Fruit fly (Drosophila melanogaster) whole organism, embryonic: ENCODE measurements around the gene CG7275.

Experiments used
- ATbp ChIP-seq: fragments of 200-800 bp; sonication (Bioruptor generic); optimal IDR thresholded peaks from 2 replicates; lab custom pipeline; 2017; ENCODE audit warnings: missing biosample characterization, mild to moderate bottlenecking, missing genetic modification characterization, missing genetic modification reagents
- Atf6 ChIP-seq: fragments of 200-800 bp; sonication (Bioruptor generic); IDR thresholded peaks from 2 replicates; pipeline ENCODE4 v1.3.6; 2022; ENCODE audit warnings: missing biosample characterization, missing genetic modification characterization
- BtbVII ChIP-seq: fragments of 200-800 bp; sonication (Bioruptor generic); optimal IDR thresholded peaks from 3 replicates; lab custom pipeline; 2017; ENCODE audit warnings: missing biosample characterization, mild to moderate bottlenecking, missing genetic modification characterization
- CG10209 ChIP-seq: fragments of 200-800 bp; sonication (Bioruptor generic); optimal IDR thresholded peaks from 3 replicates; lab custom pipeline; 2017; ENCODE audit warnings: missing biosample characterization, mild to moderate bottlenecking, missing genetic modification characterization, missing genetic modification reagents
- CG11398 ChIP-seq: fragments of 200-800 bp; sonication (Bioruptor generic); optimal IDR thresholded peaks from 2 replicates; lab custom pipeline; 2016; ENCODE audit warnings: missing biosample characterization, missing genetic modification characterization
- CG11696 ChIP-seq: fragments of 200-800 bp; sonication (Bioruptor generic); IDR thresholded peaks from 2 replicates; pipeline ENCODE4 v1.3.6; 2022; ENCODE audit warnings: missing biosample characterization, missing genetic modification characterization
- CG12769 ChIP-seq: fragments of 200-800 bp; sonication (Bioruptor generic); optimal IDR thresholded peaks from 2 replicates; lab custom pipeline; 2019; ENCODE audit warnings: missing biosample characterization, mild to moderate bottlenecking, missing genetic modification characterization, moderate library complexity
- CG13287 ChIP-seq: fragments of 200-800 bp; sonication (Bioruptor generic); IDR thresholded peaks from 2 replicates; pipeline ENCODE4 v1.3.6; 2022; ENCODE audit warnings: missing biosample characterization, missing genetic modification characterization; ENCODE audit not compliant: partially characterized antibody
- CG13775 ChIP-seq: fragments of 200-800 bp; sonication (Bioruptor generic); optimal IDR thresholded peaks from 3 replicates; lab custom pipeline; 2017; ENCODE audit warnings: missing biosample characterization, mild to moderate bottlenecking, missing genetic modification characterization
- CG14050 ChIP-seq: fragments of 200-800 bp; sonication (Bioruptor generic); IDR thresholded peaks from 3 replicates; pipeline ENCODE4 v1.3.6; 2022; ENCODE audit warnings: missing biosample characterization, missing genetic modification characterization
- CG14667 ChIP-seq: fragments of 200-800 bp; sonication (Bioruptor generic); IDR thresholded peaks from 2 replicates; pipeline ENCODE4 v1.3.6; 2022; ENCODE audit warnings: missing biosample characterization, missing genetic modification characterization
- CG15011 ChIP-seq: fragments of 200-800 bp; sonication (Bioruptor generic); optimal IDR thresholded peaks from 3 replicates; lab custom pipeline; 2018; ENCODE audit warnings: missing biosample characterization, mild to moderate bottlenecking, missing genetic modification characterization
- CG15514 ChIP-seq: fragments of 200-800 bp; sonication (Bioruptor generic); optimal IDR thresholded peaks from 3 replicates; lab custom pipeline; 2017; ENCODE audit warnings: missing biosample characterization, missing genetic modification characterization, mild to moderate bottlenecking, moderate library complexity, missing genetic modification reagents
- CG17361 ChIP-seq: fragments of 200-800 bp; sonication (Bioruptor generic); IDR thresholded peaks from 3 replicates; pipeline ENCODE4 v1.3.6; 2022; ENCODE audit warnings: missing biosample characterization, missing genetic modification characterization
- CG17568 ChIP-seq: fragments of 200-800 bp; sonication (Bioruptor generic); optimal IDR thresholded peaks from 2 replicates; lab custom pipeline; 2018; ENCODE audit warnings: missing biosample characterization, mild to moderate bottlenecking, missing genetic modification characterization, moderate library complexity
- CG18011 ChIP-seq: fragments of 200-800 bp; sonication (Bioruptor generic); optimal IDR thresholded peaks from 2 replicates; lab custom pipeline; 2017; ENCODE audit warnings: missing biosample characterization, missing genetic modification characterization, mild to moderate bottlenecking, moderate library complexity, missing genotype
- CG18619 ChIP-seq: fragments of 200-800 bp; sonication (Bioruptor generic); optimal IDR thresholded peaks from 3 replicates; lab custom pipeline; 2017; ENCODE audit warnings: missing biosample characterization, mild to moderate bottlenecking, missing genetic modification characterization
- CG32767 ChIP-seq: fragments of 200-800 bp; sonication (Bioruptor generic); IDR thresholded peaks from 2 replicates; pipeline ENCODE4 v1.3.6; 2022; ENCODE audit warnings: missing biosample characterization, missing genetic modification characterization
- CG34422 ChIP-seq: fragments of 200-800 bp; sonication (Bioruptor generic); IDR thresholded peaks from 3 replicates; pipeline ENCODE4 v1.3.6; 2022; ENCODE audit warnings: missing biosample characterization, missing genetic modification characterization
- CG4328 ChIP-seq: fragments of 200-800 bp; sonication (Bioruptor generic); optimal IDR thresholded peaks from 3 replicates; lab custom pipeline; 2017; ENCODE audit warnings: missing biosample characterization, missing genetic modification reagents, missing genetic modification characterization
- CG4404 ChIP-seq: fragments of 200-800 bp; sonication (Bioruptor generic); IDR thresholded peaks from 2 replicates; pipeline ENCODE4 v1.3.6; 2022; ENCODE audit warnings: missing biosample characterization, missing genetic modification characterization
- CG4820 ChIP-seq: fragments of 200-800 bp; sonication (Bioruptor generic); optimal IDR thresholded peaks from 3 replicates; lab custom pipeline; 2016; ENCODE audit warnings: missing biosample characterization, missing genetic modification characterization
- CG7745 ChIP-seq: fragments of 200-800 bp; sonication (Bioruptor generic); optimal IDR thresholded peaks from 2 replicates; lab custom pipeline; 2018; ENCODE audit warnings: missing biosample characterization, mild to moderate bottlenecking, missing genetic modification characterization, moderate library complexity
- CG7963 ChIP-seq: fragments of 200-800 bp; sonication (Bioruptor generic); IDR thresholded peaks from 3 replicates; pipeline ENCODE4 v1.3.6; 2022; ENCODE audit warnings: missing biosample characterization, missing genetic modification characterization; ENCODE audit not compliant: partially characterized antibody
- CG8388 ChIP-seq: fragments of 200-800 bp; sonication (Bioruptor generic); optimal IDR thresholded peaks from 2 replicates; lab custom pipeline; 2019; ENCODE audit warnings: missing biosample characterization, mild to moderate bottlenecking, missing genetic modification characterization, moderate library complexity
- CrebB ChIP-seq: fragments of 200-800 bp; sonication (Bioruptor generic); optimal IDR thresholded peaks from 3 replicates; lab custom pipeline; 2018; ENCODE audit warnings: missing biosample characterization, mild to moderate bottlenecking, missing genetic modification characterization
- Doc2 ChIP-seq: fragments of 200-800 bp; sonication (Bioruptor generic); IDR thresholded peaks from 2 replicates; pipeline ENCODE4 v1.3.6; 2022; ENCODE audit warnings: missing biosample characterization, missing genetic modification characterization
- Ets65A ChIP-seq: fragments of 200-800 bp; sonication (Bioruptor generic); peaks from one replicate; lab custom pipeline; 2016; ENCODE audit warnings: missing biosample characterization, missing genetic modification characterization
- Fer3 ChIP-seq: fragments of 200-800 bp; sonication (Bioruptor generic); optimal IDR thresholded peaks from 2 replicates; lab custom pipeline; 2018; ENCODE audit warnings: missing biosample characterization, mild to moderate bottlenecking, missing genetic modification characterization, moderate library complexity
- H2.0 ChIP-seq: fragments of 200-800 bp; sonication (Bioruptor generic); IDR thresholded peaks from 2 replicates; pipeline ENCODE4 v1.3.6; 2022; ENCODE audit warnings: missing biosample characterization, missing genetic modification characterization
- Hr51 ChIP-seq, 2 experiments: fragments of 200-800 bp; sonication (Bioruptor generic); optimal IDR thresholded peaks; 2 replicates in 1 of 2; 3 replicates in 1 of 2; lab custom pipeline; 2016 to 2018; ENCODE audit warnings: missing biosample characterization in 2 of 2, missing genetic modification characterization in 2 of 2, mild to moderate bottlenecking in 1 of 2, moderate library complexity in 1 of 2
- Mad ChIP-seq: fragments of 200-800 bp; sonication (Bioruptor generic); optimal IDR thresholded peaks from 2 replicates; lab custom pipeline; 2016; ENCODE audit warnings: missing biosample characterization, missing genetic modification characterization
- Med ChIP-seq: fragments of 200-800 bp; sonication (Bioruptor generic); peaks from one replicate; lab custom pipeline; 2016; ENCODE audit warnings: missing biosample characterization, missing genetic modification characterization, mild to moderate bottlenecking, inconsistent platforms, moderate library complexity
- Pdp1 ChIP-seq, 2 experiments: fragments of 200-800 bp; sonication (Bioruptor generic); optimal IDR thresholded peaks; 3 replicates each; lab custom pipeline; 2016; ENCODE audit warnings: missing biosample characterization in 2 of 2, missing genetic modification characterization in 2 of 2, mild to moderate bottlenecking in 1 of 2, moderate library complexity in 1 of 2
- Six4 ChIP-seq: fragments of 200-800 bp; sonication (Bioruptor generic); optimal IDR thresholded peaks from 2 replicates; lab custom pipeline; 2016; ENCODE audit warnings: missing biosample characterization, missing genetic modification characterization
- Vsx1 ChIP-seq: fragments of 200-800 bp; sonication (Bioruptor generic); optimal IDR thresholded peaks from 2 replicates; lab custom pipeline; 2017; ENCODE audit warnings: missing biosample characterization, mild to moderate bottlenecking, missing genetic modification characterization, missing genetic modification reagents
- Xrp1 ChIP-seq: fragments of 200-800 bp; sonication (Bioruptor generic); IDR thresholded peaks from 2 replicates; pipeline ENCODE4 v1.3.6; 2022; ENCODE audit warnings: missing biosample characterization, missing genetic modification characterization
- bab2 ChIP-seq: fragments of 200-800 bp; sonication (Bioruptor generic); optimal IDR thresholded peaks from 2 replicates; lab custom pipeline; 2016; ENCODE audit warnings: missing biosample characterization, missing genetic modification characterization
- corto ChIP-seq: fragments of 200-800 bp; sonication (Bioruptor generic); optimal IDR thresholded peaks from 2 replicates; lab custom pipeline; 2016; ENCODE audit warnings: missing biosample characterization, mild to moderate bottlenecking, missing genetic modification characterization, moderate library complexity
- dmrt99B ChIP-seq: fragments of 200-800 bp; sonication (Bioruptor generic); optimal IDR thresholded peaks from 2 replicates; lab custom pipeline; 2018; ENCODE audit warnings: missing biosample characterization, mild to moderate bottlenecking, missing genetic modification characterization, moderate library complexity
- exex ChIP-seq: fragments of 200-800 bp; sonication (Bioruptor generic); optimal IDR thresholded peaks from 4 replicates; lab custom pipeline; 2018; ENCODE audit warnings: missing biosample characterization, mild to moderate bottlenecking, missing genetic modification characterization, moderate library complexity
- gro ChIP-seq: fragments of 200-800 bp; sonication (Bioruptor generic); optimal IDR thresholded peaks from 2 replicates; lab custom pipeline; 2016; ENCODE audit warnings: missing biosample characterization, missing genetic modification characterization
- h ChIP-seq: fragments of >200 bp; optimal IDR thresholded peaks from 2 replicates; lab custom pipeline; 2017
- insv ChIP-seq, 2 experiments: fragments of 200-800 bp; sonication (Bioruptor generic); optimal IDR thresholded peaks; 3 replicates each; lab custom pipeline; 2016 to 2018; ENCODE audit warnings: missing biosample characterization in 2 of 2, missing genetic modification characterization in 2 of 2
- kni ChIP-seq: fragments of 200-800 bp; sonication (Bioruptor generic); optimal IDR thresholded peaks from 3 replicates; lab custom pipeline; 2017; ENCODE audit warnings: mild to moderate bottlenecking, missing biosample characterization, missing genetic modification reagents, missing genetic modification characterization
- nau ChIP-seq: fragments of 200-800 bp; sonication (Bioruptor generic); optimal IDR thresholded peaks from 3 replicates; lab custom pipeline; 2017; ENCODE audit warnings: missing biosample characterization, mild to moderate bottlenecking, missing genetic modification characterization, missing genetic modification reagents
- org-1 ChIP-seq: fragments of 200-800 bp; sonication (Bioruptor generic); optimal IDR thresholded peaks from 2 replicates; lab custom pipeline; 2017; ENCODE audit warnings: missing biosample characterization, missing genetic modification characterization
- row ChIP-seq: fragments of 200-800 bp; sonication (Bioruptor generic); IDR thresholded peaks from 3 replicates; pipeline ENCODE4 v1.3.6; 2022; ENCODE audit warnings: missing biosample characterization, missing genetic modification characterization
- sens ChIP-seq: fragments of 200-800 bp; sonication (Bioruptor generic); peaks from one replicate; lab custom pipeline; 2016; ENCODE audit warnings: missing biosample characterization, missing genetic modification characterization
- unpg ChIP-seq: fragments of 200-800 bp; sonication (Bioruptor generic); optimal IDR thresholded peaks from 3 replicates; lab custom pipeline; 2018; ENCODE audit warnings: missing biosample characterization, mild to moderate bottlenecking, missing genetic modification characterization, moderate library complexity
- vfl ChIP-seq: fragments of 200-800 bp; sonication (Bioruptor generic); optimal IDR thresholded peaks from 2 replicates; lab custom pipeline; 2016; ENCODE audit warnings: missing biosample characterization, missing genetic modification characterization

The CG7275 gene

DNA sequence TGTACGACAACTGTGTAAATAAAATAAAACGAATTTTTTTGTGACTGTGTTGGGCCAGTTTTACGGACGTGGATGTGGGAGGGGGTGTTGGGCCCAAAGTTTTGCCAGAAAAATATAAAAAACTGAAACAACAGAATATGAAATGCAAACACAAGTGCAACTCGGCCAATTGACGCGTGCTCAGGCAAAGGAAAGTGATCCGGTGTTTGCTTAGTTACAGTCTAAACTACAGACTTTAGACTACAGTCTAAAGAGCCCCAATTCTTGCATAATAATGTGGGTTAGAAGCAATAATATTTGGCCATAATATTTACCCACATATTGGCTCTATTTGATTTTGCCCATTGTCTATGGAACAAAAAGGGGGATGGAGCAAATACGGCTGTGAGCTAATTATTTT, 50.1 kb downstream of the CG7275 start (continued):
- TF ChIP-seq sens (GFP tag; lab: Kevin White, UChicago) (peak; percentile 74), exex (tag; lab: Kevin White, UChicago) (peak; percentile 7), CG7745 (tag; lab: Kevin White, UChicago) (no peak), Mad (GFP tag; lab: Kevin White, UChicago) (no peak), CG34422 (no peak), Med (GFP tag; lab: Kevin White, UChicago) (peak; percentile 72), insv (GFP tag; optimal IDR thresholded peaks at IDR 0.05; lab: Kevin White, UChicago) (no peak), bab2 (GFP tag; lab: Kevin White, UChicago) (peak; percentile 32), org-1 (GFP tag; lab: Kevin White, UChicago) (peak; percentile 37), CG17568 (peak; percentile 54), CG11696 (GFP tag; lab: Robert Waterston, UW) (0 out of 2 replicates have a peak, but pooled peaks have one; percentile 13), unpg (peak; percentile 7), CrebB (tag; lab: Kevin White, UChicago) (peak; percentile 53), CG4328 (GFP tag; lab: Kevin White, UChicago) (peak; percentile 42), CG7963 (GFP tag; lab: Robert Waterston, UW) (no peak), Ets65A (GFP tag; lab: Kevin White, UChicago) (no peak), CG12769 (tag; lab: Kevin White, UChicago) (peak; percentile 57), gro (GFP tag; lab: Kevin White, UChicago) (peak; percentile 38), CG11398 (GFP tag; lab: Kevin White, UChicago) (no peak), Pdp1 (GFP tag; optimal IDR thresholded peaks at IDR 0.05; lab: Kevin White, UChicago) (peak in 1 of 2 experiments; percentile 34), CG13775 (no peak), CG4820 (no peak), CG15011 (GFP tag; lab: Kevin White, UChicago) (peak; percentile 35), Doc2 (GFP tag; lab: Robert Waterston, UW) (no peak), Six4 (GFP tag; lab: Kevin White, UChicago) (no peak), CG14050 (no peak), CG4404 (GFP tag; lab: Robert Waterston, UW) (no peak), Xrp1 (GFP tag; lab: Robert Waterston, UW) (no peak), H2.0 (GFP tag; lab: Robert Waterston, UW) (no peak), dmrt99B (tag; lab: Kevin White, UChicago) (no peak), ATbp (GFP tag; lab: Kevin White, UChicago) (peak; percentile 59), CG13287 (no peak), nau (GFP tag; lab: Kevin White, UChicago) (peak; percentile 54), h (lab: Kevin White, UChicago) (no peak), CG14667 (GFP tag; lab: Robert Waterston, UW) (no peak), CG17361 (0 out of 3 replicates have a peak, but pooled peaks have one; percentile 17), Hr51 (GFP tag; optimal IDR thresholded peaks at IDR 0.05; lab: Kevin White, UChicago) (no peak), corto (GFP tag; lab: Kevin White, UChicago) (no peak), CG18619 (GFP tag; lab: Kevin White, UChicago) (peak; percentile 11), Atf6 (GFP tag; lab: Robert Waterston, UW) (0 out of 2 replicates have a peak, but pooled peaks have one; percentile 15), CG8388 (GFP tag; lab: Kevin White, UChicago) (no peak), Vsx1 (peak; percentile 39), CG32767 (GFP tag; lab: Robert Waterston, UW) (no peak), BtbVII (GFP tag; lab: Kevin White, UChicago) (peak; percentile 66), CG10209 (GFP tag; lab: Kevin White, UChicago) (peak; percentile 45), Fer3 (tag; lab: Kevin White, UChicago) (peak; percentile 48), row (GFP tag; lab: Robert Waterston, UW) (no peak), kni (GFP tag; lab: Kevin White, UChicago) (no peak), vfl (no peak), CG15514 (peak; percentile 48), CG18011 (GFP tag; lab: Kevin White, UChicago) (no peak)
